Fruit fly (Drosophila melanogaster) whole organism, embryonic: ENCODE data around the gene Cul5.
A peak's percentile ranks its signal among the peaks of the same experiment; 100 is the strongest.

Experiments
- Asciz ChIP-seq: fragments of 200-800 bp; sonication (Bioruptor generic); optimal IDR thresholded peaks from 2 replicates; lab custom pipeline; 2017; ENCODE audit warnings: missing biosample characterization, mild to moderate bottlenecking, missing genetic modification characterization, missing genetic modification reagents
- Bteb2 ChIP-seq: fragments of 200-800 bp; sonication (Bioruptor generic); optimal IDR thresholded peaks from 2 replicates; lab custom pipeline; 2016; ENCODE audit warnings: missing biosample characterization, missing genetic modification characterization
- CG1024 ChIP-seq: fragments of 200-800 bp; sonication (Bioruptor generic); IDR thresholded peaks from 2 replicates; pipeline ENCODE4 v1.3.6; 2022; ENCODE audit warnings: missing biosample characterization, missing genetic modification characterization
- CG10431 ChIP-seq: fragments of 200-800 bp; sonication (Bioruptor generic); optimal IDR thresholded peaks from 3 replicates; lab custom pipeline; 2018; ENCODE audit warnings: missing biosample characterization, mild to moderate bottlenecking, missing genetic modification characterization
- CG11085 ChIP-seq: fragments of 200-800 bp; sonication (Bioruptor generic); IDR thresholded peaks from 2 replicates; pipeline ENCODE4 v1.3.6; 2022; ENCODE audit warnings: missing biosample characterization, missing genetic modification characterization
- CG1233 ChIP-seq: fragments of 200-800 bp; sonication (Bioruptor generic); optimal IDR thresholded peaks from 4 replicates; lab custom pipeline; 2018; ENCODE audit warnings: missing biosample characterization, mild to moderate bottlenecking, missing genetic modification characterization
- CG14965 ChIP-seq: fragments of 200-800 bp; sonication (Bioruptor generic); optimal IDR thresholded peaks from 2 replicates; lab custom pipeline; 2016; ENCODE audit warnings: missing biosample characterization, missing genetic modification characterization, borderline replicate concordance
- CG15269 ChIP-seq: fragments of 200-800 bp; sonication (Bioruptor generic); optimal IDR thresholded peaks from 2 replicates; lab custom pipeline; 2018; ENCODE audit warnings: missing biosample characterization, mild to moderate bottlenecking, missing genetic modification characterization, moderate library complexity
- CG1832 ChIP-seq: fragments of 200-800 bp; sonication (Bioruptor generic); optimal IDR thresholded peaks from 2 replicates; lab custom pipeline; 2017; ENCODE audit warnings: missing biosample characterization, mild to moderate bottlenecking, missing genetic modification characterization, inconsistent platforms
- CG2889 ChIP-seq: fragments of 200-800 bp; sonication (Bioruptor generic); IDR thresholded peaks from 3 replicates; pipeline ENCODE4 v1.3.6; 2022; ENCODE audit warnings: missing biosample characterization, missing genetic modification characterization
- CG31224 ChIP-seq: fragments of 200-800 bp; sonication (Bioruptor generic); IDR thresholded peaks from 2 replicates; pipeline ENCODE4 v1.3.6; 2022; ENCODE audit warnings: missing biosample characterization, missing genetic modification characterization
- CG43689 ChIP-seq: fragments of 200-800 bp; sonication (Bioruptor generic); IDR thresholded peaks from 2 replicates; pipeline ENCODE4 v1.3.6; 2022; ENCODE audit warnings: missing biosample characterization, missing genetic modification characterization
- CG5953 ChIP-seq: fragments of 200-800 bp; sonication (Bioruptor generic); IDR thresholded peaks from 2 replicates; pipeline ENCODE4 v1.3.6; 2022; ENCODE audit warnings: missing biosample characterization, missing genetic modification characterization
- CG7839 ChIP-seq: fragments of 200-800 bp; sonication (Bioruptor generic); optimal IDR thresholded peaks from 3 replicates; lab custom pipeline; 2018; ENCODE audit warnings: missing biosample characterization, mild to moderate bottlenecking, missing genetic modification characterization, moderate library complexity
- CG8359 ChIP-seq: fragments of 200-800 bp; sonication (Bioruptor generic); optimal IDR thresholded peaks from 2 replicates; lab custom pipeline; 2017; ENCODE audit warnings: missing biosample characterization, mild to moderate bottlenecking, missing genetic modification characterization, borderline replicate concordance
- Doc2 ChIP-seq: fragments of 200-800 bp; sonication (Bioruptor generic); IDR thresholded peaks from 2 replicates; pipeline ENCODE4 v1.3.6; 2022; ENCODE audit warnings: missing biosample characterization, missing genetic modification characterization
- Doc3 ChIP-seq: fragments of 200-800 bp; sonication (Bioruptor generic); IDR thresholded peaks from 3 replicates; pipeline ENCODE4 v1.3.6; 2022; ENCODE audit warnings: missing biosample characterization, missing genetic modification characterization; ENCODE audit not compliant: partially characterized antibody
- Dp ChIP-seq: fragments of 200-800 bp; sonication (Bioruptor generic); optimal IDR thresholded peaks from 2 replicates; lab custom pipeline; 2018; ENCODE audit warnings: missing biosample characterization, mild to moderate bottlenecking, missing genetic modification characterization, moderate library complexity
- E2f1 ChIP-seq: fragments of 200-800 bp; sonication (Bioruptor generic); IDR thresholded peaks from 2 replicates; pipeline ENCODE4 v1.3.6; 2022; ENCODE audit warnings: missing biosample characterization, missing genetic modification characterization
- Fer3 ChIP-seq: fragments of 200-800 bp; sonication (Bioruptor generic); optimal IDR thresholded peaks from 2 replicates; lab custom pipeline; 2018; ENCODE audit warnings: missing biosample characterization, mild to moderate bottlenecking, missing genetic modification characterization, moderate library complexity
- HLH4C ChIP-seq: fragments of 200-800 bp; sonication (Bioruptor generic); IDR thresholded peaks from 3 replicates; pipeline ENCODE4 v1.3.6; 2022; ENCODE audit warnings: missing biosample characterization, missing genetic modification characterization; ENCODE audit not compliant: partially characterized antibody
- Hr39 ChIP-seq: fragments of >200 bp; optimal IDR thresholded peaks from 2 replicates; lab custom pipeline; 2017
- Hsf ChIP-seq: fragments of 200-800 bp; sonication (Bioruptor generic); optimal IDR thresholded peaks from 3 replicates; lab custom pipeline; 2016; ENCODE audit warnings: missing biosample characterization, missing genetic modification characterization
- MBD-R2 ChIP-seq: fragments of 200-800 bp; sonication (Bioruptor generic); IDR thresholded peaks from 2 replicates; pipeline ENCODE4 v1.3.6; 2022; ENCODE audit warnings: missing biosample characterization, missing genetic modification characterization
- Oli ChIP-seq: fragments of 200-800 bp; sonication (Bioruptor generic); optimal IDR thresholded peaks from 2 replicates; lab custom pipeline; 2018; ENCODE audit warnings: missing biosample characterization, mild to moderate bottlenecking, missing genetic modification characterization, moderate library complexity
- Sox102F ChIP-seq: fragments of 200-800 bp; sonication (Bioruptor generic); optimal IDR thresholded peaks from 2 replicates; lab custom pipeline; 2018; ENCODE audit warnings: missing biosample characterization, mild to moderate bottlenecking, missing genetic modification characterization, moderate library complexity
- Taf1 ChIP-seq: fragments of 200-800 bp; sonication (Bioruptor generic); IDR thresholded peaks from 2 replicates; pipeline ENCODE4 v1.3.6; 2022; ENCODE audit warnings: missing biosample characterization, missing genetic modification characterization
- Usf ChIP-seq: fragments of 200-800 bp; sonication (Bioruptor generic); optimal IDR thresholded peaks from 2 replicates; lab custom pipeline; 2017; ENCODE audit warnings: missing genotype, missing biosample characterization, missing genetic modification characterization
- ab ChIP-seq: fragments of 200-800 bp; sonication (Bioruptor generic); optimal IDR thresholded peaks from 2 replicates; lab custom pipeline; 2016; ENCODE audit warnings: missing biosample characterization, missing genetic modification characterization
- cato ChIP-seq: fragments of 200-800 bp; sonication (Bioruptor generic); optimal IDR thresholded peaks from 2 replicates; lab custom pipeline; 2016; ENCODE audit warnings: missing biosample characterization, missing genetic modification characterization, borderline replicate concordance
- chinmo ChIP-seq: fragments of 200-800 bp; sonication (Bioruptor generic); IDR thresholded peaks from 4 replicates; pipeline ENCODE4 v1.3.6; 2022; ENCODE audit warnings: missing biosample characterization, missing genetic modification characterization; ENCODE audit not compliant: partially characterized antibody
- ci ChIP-seq: fragments of 200-800 bp; sonication (Bioruptor generic); IDR thresholded peaks from 3 replicates; pipeline ENCODE4 v1.3.6; 2022; ENCODE audit warnings: missing biosample characterization, missing genetic modification characterization
- dmrt11E ChIP-seq: fragments of 200-800 bp; sonication (Bioruptor generic); optimal IDR thresholded peaks from 3 replicates; lab custom pipeline; 2018; ENCODE audit warnings: missing biosample characterization, mild to moderate bottlenecking, missing genetic modification characterization, moderate library complexity
- emc ChIP-seq: fragments of 200-800 bp; sonication (Bioruptor generic); optimal IDR thresholded peaks from 2 replicates; lab custom pipeline; 2016; ENCODE audit warnings: missing biosample characterization, missing genetic modification characterization
- exex ChIP-seq: fragments of 200-800 bp; sonication (Bioruptor generic); optimal IDR thresholded peaks from 4 replicates; lab custom pipeline; 2018; ENCODE audit warnings: missing biosample characterization, mild to moderate bottlenecking, missing genetic modification characterization, moderate library complexity
- fu2 ChIP-seq: fragments of 200-800 bp; sonication (Bioruptor generic); optimal IDR thresholded peaks from 2 replicates; lab custom pipeline; 2016; ENCODE audit warnings: missing biosample characterization, missing genetic modification characterization
- gfzf ChIP-seq: fragments of 200-800 bp; sonication (Bioruptor generic); optimal IDR thresholded peaks from 2 replicates; lab custom pipeline; 2016; ENCODE audit warnings: missing biosample characterization, mild to moderate bottlenecking, missing genetic modification characterization, moderate library complexity
- hkb ChIP-seq, 2 experiments: fragments of 200-800 bp in 1 of 2; fragments of >200 bp in 1 of 2; sonication (Bioruptor generic) in 1 of 2; IDR thresholded peaks in 1 of 2; optimal IDR thresholded peaks in 1 of 2; 2 replicates each; pipeline versions ENCODE4 v1.3.6 to Lab custom; 2017 to 2022; ENCODE audit warnings: missing biosample characterization in 1 of 2, missing genetic modification characterization in 1 of 2
- kah ChIP-seq: fragments of 200-800 bp; sonication (Bioruptor generic); optimal IDR thresholded peaks from 2 replicates; lab custom pipeline; 2018; ENCODE audit warnings: missing biosample characterization, mild to moderate bottlenecking, missing genetic modification characterization
- lov ChIP-seq, 2 experiments: fragments of 200-800 bp in 1 of 2; fragments of >200 bp in 1 of 2; sonication (Bioruptor generic) in 1 of 2; IDR thresholded peaks in 1 of 2; optimal IDR thresholded peaks in 1 of 2; 2 replicates in 1 of 2; 3 replicates in 1 of 2; pipeline versions ENCODE4 v1.3.6 to Lab custom; 2017 to 2022; ENCODE audit warnings: missing biosample characterization in 1 of 2, missing genetic modification characterization in 1 of 2
- oc ChIP-seq: fragments of 200-800 bp; sonication (Bioruptor generic); optimal IDR thresholded peaks from 2 replicates; lab custom pipeline; 2018; ENCODE audit warnings: missing biosample characterization, mild to moderate bottlenecking, missing genetic modification characterization, moderate library complexity
- pan ChIP-seq, 4 experiments: fragments of >200 bp in 3 of 4; fragments of 200-800 bp in 1 of 4; sonication (Bioruptor generic) in 1 of 4; optimal IDR thresholded peaks in 3 of 4; IDR thresholded peaks in 1 of 4; 2 replicates each; pipeline versions ENCODE4 v1.3.6 to Lab custom; 2017 to 2022; ENCODE audit warnings: missing biosample characterization in 2 of 4, missing genetic modification characterization in 2 of 4, mixed read lengths in 1 of 4
- prd ChIP-seq, 3 experiments: fragments of >200 bp in 2 of 3; fragments of 200-800 bp in 1 of 3; sonication (Bioruptor generic) in 1 of 3; optimal IDR thresholded peaks in 2 of 3; IDR thresholded peaks in 1 of 3; 2 replicates in 2 of 3; 3 replicates in 1 of 3; pipeline versions ENCODE4 v1.3.6 to Lab custom; 2017 to 2022; ENCODE audit warnings: missing biosample characterization in 1 of 3, missing genetic modification characterization in 1 of 3
- sens-2 ChIP-seq: fragments of 200-800 bp; sonication (Bioruptor generic); IDR thresholded peaks from 2 replicates; pipeline ENCODE4 v1.3.6; 2022; ENCODE audit warnings: missing biosample characterization, missing genetic modification characterization
- shn ChIP-seq: fragments of 200-800 bp; sonication (Bioruptor generic); optimal IDR thresholded peaks from 3 replicates; lab custom pipeline; 2016; ENCODE audit warnings: missing biosample characterization, missing genetic modification characterization
- tx ChIP-seq: fragments of 200-800 bp; sonication (Bioruptor generic); optimal IDR thresholded peaks from 2 replicates; lab custom pipeline; 2016; ENCODE audit warnings: missing biosample characterization, missing genetic modification characterization
- zen ChIP-seq: fragments of 200-800 bp; sonication (Bioruptor generic); optimal IDR thresholded peaks from 3 replicates; lab custom pipeline; 2018; ENCODE audit warnings: missing biosample characterization, mild to moderate bottlenecking, missing genetic modification characterization, moderate library complexity
- zen2 ChIP-seq: fragments of 200-800 bp; sonication (Bioruptor generic); IDR thresholded peaks from 3 replicates; pipeline ENCODE4 v1.3.6; 2022; ENCODE audit warnings: missing biosample characterization, missing genetic modification characterization; ENCODE audit not compliant: partially characterized antibody

Cul5 gene

DNA sequence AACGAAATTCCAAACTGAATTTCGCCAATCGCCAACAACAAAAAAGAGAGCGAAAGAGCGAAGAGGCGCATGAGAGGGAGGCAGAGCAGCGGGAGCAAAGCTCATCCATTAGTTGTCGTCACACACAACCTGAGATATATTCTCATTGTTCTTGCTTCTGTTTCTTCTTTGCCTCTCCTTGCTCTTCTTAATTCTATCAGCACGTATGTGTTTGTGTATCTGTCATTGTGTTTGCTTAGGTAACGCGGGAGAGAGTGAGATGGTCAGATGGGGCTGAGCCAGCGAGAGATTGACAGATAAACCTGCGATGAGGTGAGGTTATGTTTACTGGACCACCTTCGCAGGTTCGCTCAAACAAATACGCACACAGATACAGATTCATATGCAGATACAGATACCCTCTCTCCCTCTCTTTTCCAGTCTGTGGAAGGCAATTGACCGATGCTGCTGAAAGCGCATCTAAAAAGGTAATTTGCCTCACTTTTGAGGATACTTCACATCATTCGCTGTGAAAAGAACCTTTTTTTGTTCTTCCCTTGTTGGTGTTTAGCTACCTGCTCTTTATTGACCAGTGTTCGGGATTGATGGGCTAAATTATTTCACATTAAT is 11.3 kb upstream of the Cul5 start (continued):
- TF ChIP-seq lov (optimal IDR thresholded peaks at IDR 0.05; lab: Kevin White, UChicago) (no peak), lov (GFP tag; IDR thresholded peaks at IDR 0.05; lab: Robert Waterston, UW) (0 out of 3 replicates have a peak, but pooled peaks have one; percentile 55), E2f1 (GFP tag; lab: Robert Waterston, UW) (no peak), Fer3 (no peak), CG31224 (GFP tag; lab: Robert Waterston, UW) (no peak), CG43689 (GFP tag; lab: Robert Waterston, UW) (no peak), sens-2 (GFP tag; lab: Robert Waterston, UW) (no peak), shn (GFP tag; lab: Kevin White, UChicago) (no peak), zen (tag; lab: Kevin White, UChicago) (peak; percentile 71), Dp (GFP tag; lab: Kevin White, UChicago) (no peak), CG10431 (no peak), Doc2 (GFP tag; lab: Robert Waterston, UW) (no peak), pan (optimal IDR thresholded peaks at IDR 0.05; lab: Kevin White, UChicago) (no peak), pan (GFP tag; optimal IDR thresholded peaks at IDR 0.05 in 1 of 2, IDR thresholded peaks at IDR 0.05 in 1 of 2) (peak in 1 of 2 experiments; percentile 17), exex (tag; lab: Kevin White, UChicago) (no peak), prd (optimal IDR thresholded peaks at IDR 0.05; lab: Kevin White, UChicago) (no peak), prd (GFP tag; IDR thresholded peaks at IDR 0.05; lab: Robert Waterston, UW) (no peak), CG15269 (tag; lab: Kevin White, UChicago) (no peak), Asciz (GFP tag; lab: Kevin White, UChicago) (no peak), Taf1 (GFP tag; lab: Robert Waterston, UW) (no peak), CG1233 (GFP tag; lab: Kevin White, UChicago) (no peak), emc (GFP tag; lab: Kevin White, UChicago) (no peak), CG8359 (GFP tag; lab: Kevin White, UChicago) (no peak), ci (GFP tag; lab: Robert Waterston, UW) (peak; percentile 64), CG11085 (no peak), zen2 (GFP tag; lab: Robert Waterston, UW) (no peak), Sox102F (GFP tag; lab: Kevin White, UChicago) (no peak), Hsf (GFP tag; lab: Kevin White, UChicago) (no peak), Hr39 (lab: Kevin White, UChicago) (no peak), oc (tag; lab: Kevin White, UChicago) (no peak), kah (GFP tag; lab: Kevin White, UChicago) (no peak), cato (no peak), CG2889 (GFP tag; lab: Robert Waterston, UW) (no peak), tx (GFP tag; lab: Kevin White, UChicago) (no peak), chinmo (peak; percentile 79; the same call in 2 of the 4 replicates), CG7839 (tag; lab: Kevin White, UChicago) (no peak), CG14965 (no peak), Usf (GFP tag; lab: Kevin White, UChicago) (no peak), ab (GFP tag; lab: Kevin White, UChicago) (no peak), MBD-R2 (no peak), dmrt11E (tag; lab: Kevin White, UChicago) (no peak), Oli (tag; lab: Kevin White, UChicago) (no peak), HLH4C (no peak), CG1024 (GFP tag; lab: Robert Waterston, UW) (no peak), fu2 (no peak), Bteb2 (GFP tag; lab: Kevin White, UChicago) (no peak), CG5953 (GFP tag; lab: Robert Waterston, UW) (no peak), gfzf (no peak), hkb (optimal IDR thresholded peaks at IDR 0.05; lab: Kevin White, UChicago) (no peak), hkb (GFP tag; IDR thresholded peaks at IDR 0.05; lab: Robert Waterston, UW) (no peak), CG1832 (GFP tag; lab: Kevin White, UChicago) (peak; percentile 37), Doc3 (no peak)
